Worm (Caenorhabditis elegans): ENCODE measurements around the gene msp-53.
"Not testable (repeated sequence)": the region's sequence is repeated elsewhere in the genome, so short reads cannot be mapped to it uniquely, and the experiment has no call there.

DNA sequence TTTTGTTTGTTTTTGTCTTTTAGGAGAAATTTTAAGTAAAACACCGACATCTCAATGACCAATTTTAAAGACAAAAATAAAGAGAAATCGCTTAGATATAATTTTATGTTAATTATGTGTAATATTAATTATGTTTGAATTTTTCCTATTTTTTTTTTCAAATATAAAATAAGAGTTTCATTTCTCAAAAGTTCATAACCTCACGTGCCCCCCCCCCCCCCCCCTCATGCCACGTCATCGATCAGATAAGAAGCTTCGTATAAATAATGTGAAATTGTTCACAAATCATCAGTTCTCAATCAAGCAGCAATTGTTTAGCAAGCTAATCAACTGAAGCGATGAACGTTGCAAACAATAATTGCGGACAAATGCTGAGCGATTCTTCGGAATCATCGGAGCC lies 5.7 kb upstream of the msp-53 start, which contains the start of gene C02B10.6:
- not testable (repeated sequence) for TF ChIP-seq cnd-1 (tag; optimal IDR thresholded peaks at IDR 0.05); unc-62 (GFP tag; optimal IDR thresholded peaks at IDR 0.05); nhr-2 (tag; optimal IDR thresholded peaks at IDR 0.05); elt-3 (tag; optimal IDR thresholded peaks at IDR 0.05); nhr-28 (tag; optimal IDR thresholded peaks at IDR 0.05); lsy-2 (tag; optimal IDR thresholded peaks at IDR 0.05); mls-2 (tag; optimal IDR thresholded peaks at IDR 0.05); nhr-12 (tag; optimal IDR thresholded peaks at IDR 0.05); nhr-237 (tag; optimal IDR thresholded peaks at IDR 0.05); ztf-11 (tag; optimal IDR thresholded peaks at IDR 0.05); nhr-76 (tag; optimal IDR thresholded peaks at IDR 0.05); drap-1 (GFP tag; optimal IDR thresholded peaks at IDR 0.05); pha-4 (tag; optimal IDR thresholded peaks at IDR 0.05); unc-120 (tag; optimal IDR thresholded peaks at IDR 0.05; ENCODE audit: poor library complexity, severe bottlenecking)

Data from whole organism, mixed stage, embryonic.